Worm (Caenorhabditis elegans) whole organism, L3 larva: ENCODE results near the gene M01F1.8.

ENCODE experiments used
- ZK546.5 ChIP-seq: sonication (generic microtip); optimal IDR thresholded peaks from 2 replicates; lab custom pipeline; 2017; ENCODE audit warnings: missing biosample characterization, missing genetic modification characterization
- aly-2 ChIP-seq: fragments of 150-350 bp; optimal IDR thresholded peaks from 2 replicates; lab custom pipeline; 2014; ENCODE audit warnings: missing biosample characterization, missing genetic modification characterization
- ceh-16 ChIP-seq: sonication (generic microtip); optimal IDR thresholded peaks from 2 replicates; lab custom pipeline; 2017; ENCODE audit warnings: missing biosample characterization, missing genetic modification characterization
- ceh-28 ChIP-seq: fragments of 150-350 bp; optimal IDR thresholded peaks from 2 replicates; lab custom pipeline; 2014; ENCODE audit warnings: missing biosample characterization, missing genetic modification reagents, missing genetic modification characterization
- ceh-82 ChIP-seq: fragments of 150-350 bp; optimal IDR thresholded peaks from 2 replicates; lab custom pipeline; 2014; ENCODE audit warnings: missing biosample characterization, missing genetic modification characterization
- elt-1 ChIP-seq: fragments of 150-350 bp; optimal IDR thresholded peaks from 2 replicates; lab custom pipeline; 2014; ENCODE audit warnings: missing biosample characterization, missing genetic modification characterization
- elt-2 ChIP-seq: sonication (generic microtip); optimal IDR thresholded peaks from 2 replicates; lab custom pipeline; 2016; ENCODE audit warnings: missing genetic modification reagents, mild to moderate bottlenecking, missing genetic modification characterization, missing compliant biosample characterization
- elt-3 ChIP-seq, 3 experiments: fragments of 150-350 bp in 1 of 3; sonication (generic microtip) in 2 of 3; optimal IDR thresholded peaks; 2 replicates in 2 of 3; 4 replicates in 1 of 3; lab custom pipeline; 2014 to 2017; ENCODE audit warnings: missing biosample characterization in 3 of 3, missing genetic modification characterization in 3 of 3
- eor-1 ChIP-seq, 2 experiments: fragments of 150-350 bp; optimal IDR thresholded peaks; 2 replicates each; lab custom pipeline; 2014 to 2018; ENCODE audit warnings: missing biosample characterization in 2 of 2, missing genetic modification characterization in 2 of 2
- fkh-10 ChIP-seq: sonication (generic microtip); optimal IDR thresholded peaks from 2 replicates; lab custom pipeline; 2017; ENCODE audit warnings: missing biosample characterization, missing genetic modification reagents, missing genetic modification characterization
- fkh-2 ChIP-seq: fragments of 150-350 bp; optimal IDR thresholded peaks from 2 replicates; lab custom pipeline; 2014; ENCODE audit warnings: missing biosample characterization, missing genetic modification reagents, missing genetic modification characterization
- fos-1 ChIP-seq: fragments of 150-350 bp; optimal IDR thresholded peaks from 2 replicates; lab custom pipeline; 2014; ENCODE audit warnings: missing biosample characterization, missing genetic modification characterization
- hmg-11 ChIP-seq: sonication (generic microtip); optimal IDR thresholded peaks from 2 replicates; lab custom pipeline; 2016; ENCODE audit warnings: missing genetic modification characterization, missing compliant biosample characterization
- lin-15B ChIP-seq: fragments of 150-350 bp; optimal IDR thresholded peaks from 2 replicates; lab custom pipeline; 2014; ENCODE audit warnings: missing biosample characterization, missing genetic modification characterization
- lin-39 ChIP-seq: fragments of 150-350 bp; optimal IDR thresholded peaks from 2 replicates; lab custom pipeline; 2018; ENCODE audit warnings: missing biosample characterization, missing genetic modification reagents, missing genetic modification characterization
- lsy-12 ChIP-seq: sonication (generic microtip); optimal IDR thresholded peaks from 2 replicates; lab custom pipeline; 2016; ENCODE audit warnings: mild to moderate bottlenecking, missing genetic modification characterization, missing compliant biosample characterization
- mdl-1 ChIP-seq: fragments of 150-350 bp; optimal IDR thresholded peaks from 2 replicates; lab custom pipeline; 2014; ENCODE audit warnings: missing biosample characterization, missing genetic modification characterization
- nhr-12 ChIP-seq: fragments of 150-350 bp; optimal IDR thresholded peaks from 2 replicates; lab custom pipeline; 2014; ENCODE audit warnings: missing biosample characterization, missing genetic modification characterization
- nhr-23 ChIP-seq: fragments of 150-350 bp; optimal IDR thresholded peaks from 2 replicates; lab custom pipeline; 2014; ENCODE audit warnings: missing biosample characterization, missing genetic modification reagents, missing genetic modification characterization
- nhr-237 ChIP-seq: fragments of 150-350 bp; optimal IDR thresholded peaks from 2 replicates; lab custom pipeline; 2014; ENCODE audit warnings: missing biosample characterization, missing genetic modification characterization
- nhr-25 ChIP-seq: sonication (generic microtip); optimal IDR thresholded peaks from 2 replicates; lab custom pipeline; 2017; ENCODE audit warnings: missing biosample characterization, missing genetic modification characterization
- nhr-28 ChIP-seq: fragments of 150-350 bp; optimal IDR thresholded peaks from 2 replicates; lab custom pipeline; 2014; ENCODE audit warnings: missing biosample characterization, missing genetic modification characterization
- nhr-43 ChIP-seq: sonication (generic microtip); optimal IDR thresholded peaks from 2 replicates; lab custom pipeline; 2016; ENCODE audit warnings: mild to moderate bottlenecking, missing genetic modification characterization, missing compliant biosample characterization; ENCODE audit not compliant: poor library complexity, severe bottlenecking
- nhr-67 ChIP-seq: fragments of 150-350 bp; optimal IDR thresholded peaks from 2 replicates; lab custom pipeline; 2014; ENCODE audit warnings: missing biosample characterization, missing genetic modification characterization
- nhr-77 ChIP-seq: fragments of 150-350 bp; optimal IDR thresholded peaks from 2 replicates; lab custom pipeline; 2014; ENCODE audit warnings: missing biosample characterization, missing genetic modification characterization
- pha-4 ChIP-seq: fragments of 150-350 bp; optimal IDR thresholded peaks from 2 replicates; lab custom pipeline; 2014; ENCODE audit warnings: missing biosample characterization, missing genetic modification reagents, missing genetic modification characterization
- pqm-1 ChIP-seq: fragments of 150-350 bp; optimal IDR thresholded peaks from 2 replicates; lab custom pipeline; 2017; ENCODE audit warnings: missing biosample characterization, missing genetic modification characterization, inconsistent platforms
- sea-2 ChIP-seq: fragments of 150-350 bp; sonication (generic microtip); optimal IDR thresholded peaks from 4 replicates; lab custom pipeline; 2014; ENCODE audit warnings: missing biosample characterization, missing genetic modification reagents, missing genetic modification characterization
- skn-1 ChIP-seq: fragments of 150-350 bp; optimal IDR thresholded peaks from 2 replicates; lab custom pipeline; 2014; ENCODE audit warnings: missing biosample characterization, missing genetic modification characterization
- unc-62 ChIP-seq: fragments of 150-350 bp; sonication (generic microtip); optimal IDR thresholded peaks from 4 replicates; lab custom pipeline; 2014; ENCODE audit warnings: missing biosample characterization, missing genetic modification reagents, missing genetic modification characterization
- zag-1 ChIP-seq: fragments of 150-350 bp; optimal IDR thresholded peaks from 2 replicates; lab custom pipeline; 2014; ENCODE audit warnings: missing biosample characterization, missing genetic modification characterization

Gene M01F1.8

ce11 chrIII:3498957-3499356, 3.4 kb downstream of the M01F1.8 start, which contains the start of gene M01F1.9:
M01F1.9 (minus strand) TSS chrIII:3499057.
- no peak for TF ChIP-seq ceh-16
- TF ChIP-seq lin-39 (tag; lab: Kevin White, UChicago) = no peak

DNA sequence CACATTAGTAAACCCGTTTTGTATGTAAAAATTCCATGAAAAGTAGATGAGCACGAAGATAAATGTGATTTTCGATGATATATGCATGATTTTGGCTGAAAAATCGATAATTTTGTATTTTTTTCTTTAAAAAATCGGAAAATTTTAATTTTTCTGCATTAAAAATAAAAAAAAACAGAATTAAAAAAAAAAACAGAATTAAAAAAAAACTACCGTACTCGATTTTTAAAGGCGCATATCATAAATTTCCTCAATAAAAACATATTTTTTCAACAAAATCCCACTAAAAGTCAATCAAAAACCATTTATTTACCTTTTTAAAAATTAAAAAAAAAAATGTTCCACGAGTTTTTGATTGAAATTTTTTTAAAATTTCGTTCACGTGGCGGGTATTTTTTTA, 9.2 kb downstream of the M01F1.8 start, which contains the start of gene gly-14:
gly-14 (minus strand) TSS at position 101 of the 400 bp plus-strand sequence.
- TF ChIP-seq skn-1 (no peak), aly-2 (no peak), mdl-1 (tag; lab: Kevin White, UChicago) (no peak), fkh-2 (no peak), zag-1 (no peak), nhr-25 (tag; lab: Kevin White, UChicago) (no peak), lin-15B (no peak), unc-62 (GFP tag; lab: Kevin White, UChicago) (no peak), elt-1 (tag; lab: Kevin White, UChicago) (no peak)

- no peak for TF ChIP-seq elt-2 (tag; lab: Kevin White, UChicago)
- no peak for TF ChIP-seq eor-1 (tag; optimal IDR thresholded peaks at IDR 0.05; lab: Kevin White, UChicago)
- no peak for TF ChIP-seq fos-1 (tag; lab: Kevin White, UChicago)
- no peak for TF ChIP-seq ZK546.5
Measured at ce11 chrIII:3488224-3488623, 14.1 kb downstream of the M01F1.8 start, which contains the start of gene C34C12.7. C34C12.7 (minus strand) TSS chrIII:3488341.

- TF ChIP-seq pqm-1 (tag; lab: Kevin White, UChicago) (no peak), pha-4 (tag; lab: Kevin White, UChicago) (no peak), nhr-23 (tag; lab: Kevin White, UChicago) (peak; percentile 51), elt-3 (tag; optimal IDR thresholded peaks at IDR 0.05; lab: Kevin White, UChicago) (no peak), nhr-12 (tag; lab: Kevin White, UChicago) (no peak), eor-1 (tag; optimal IDR thresholded peaks at IDR 0.05; lab: Kevin White, UChicago) (no peak), ZK546.5 (no peak)
Measured at ce11 chrIII:3487133-3487532, 15.2 kb downstream of the M01F1.8 start.

ce11 chrIII:3486055-3486454, 16.3 kb downstream of the M01F1.8 start:
- TF ChIP-seq nhr-43 (tag; lab: Kevin White, UChicago) (peak; percentile 3), pha-4 (tag; lab: Kevin White, UChicago) (no peak), nhr-23 (tag; lab: Kevin White, UChicago) (peak; percentile 6)
- TF ChIP-seq, all 47 proteins: peak for 2

DNA sequence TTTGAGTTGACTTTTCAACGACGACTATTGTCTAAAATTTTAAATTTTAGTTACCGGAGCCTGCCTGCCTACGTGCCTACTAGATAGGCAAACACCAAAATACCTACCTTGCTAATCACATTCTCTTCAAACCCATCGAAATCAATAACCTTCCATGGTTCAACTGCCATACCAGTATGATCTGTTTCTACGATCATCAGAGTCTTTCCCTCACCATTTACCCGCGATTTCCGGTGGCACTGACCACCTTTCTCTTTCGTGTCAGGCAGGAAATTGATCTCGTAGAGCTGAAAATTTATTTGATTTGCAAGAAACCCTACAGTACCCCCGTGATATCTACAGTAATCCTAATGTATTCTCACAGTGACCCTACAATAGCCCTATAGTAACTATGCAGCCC, 17.4 kb downstream of the M01F1.8 start:
- no peak for TF ChIP-seq lin-39 (tag; lab: Kevin White, UChicago)
- no peak for TF ChIP-seq sea-2 (GFP tag; lab: Kevin White, UChicago)
- TF ChIP-seq elt-2 (tag; lab: Kevin White, UChicago) = no peak
- no peak for TF ChIP-seq hmg-11 (tag; lab: Kevin White, UChicago)
- no peak for TF ChIP-seq fkh-10
- no peak for TF ChIP-seq ZK546.5
- TF ChIP-seq nhr-43 (tag; lab: Kevin White, UChicago) = no peak
- TF ChIP-seq mdl-1 (tag; lab: Kevin White, UChicago) = no peak
- TF ChIP-seq nhr-28 (tag; lab: Kevin White, UChicago) = no peak
- no peak for TF ChIP-seq nhr-237
- no peak for TF ChIP-seq ceh-28 (tag; lab: Kevin White, UChicago)
- TF ChIP-seq lsy-12 (tag; lab: Kevin White, UChicago) = no peak
- TF ChIP-seq ceh-82 (tag; lab: Kevin White, UChicago) = no peak
- no peak for TF ChIP-seq zag-1
- TF ChIP-seq nhr-12 (tag; lab: Kevin White, UChicago) = no peak
- TF ChIP-seq nhr-77 (tag; lab: Kevin White, UChicago) = no peak
- TF ChIP-seq nhr-25 (tag; lab: Kevin White, UChicago) = no peak
- TF ChIP-seq nhr-67 (tag; lab: Kevin White, UChicago) = no peak
